Worm (Caenorhabditis elegans) whole organism, L2 larva: Measurements from ENCODE around the gene Y17G7B.8.

Experiments used
- aly-2 ChIP-seq: fragments of 150-350 bp; optimal IDR thresholded peaks from 2 replicates; lab custom pipeline; 2014; ENCODE audit warnings: missing biosample characterization, missing genetic modification characterization
- ceh-82 ChIP-seq: fragments of 150-350 bp; optimal IDR thresholded peaks from 2 replicates; lab custom pipeline; 2014; ENCODE audit warnings: missing biosample characterization, missing genetic modification characterization
- lsy-2 ChIP-seq, 2 experiments: fragments of 150-350 bp in 1 of 2; sonication (generic microtip) in 1 of 2; optimal IDR thresholded peaks; 2 replicates each; lab custom pipeline; 2014 to 2017; ENCODE audit warnings: missing biosample characterization in 2 of 2, missing genetic modification characterization in 2 of 2
- nhr-10 ChIP-seq: sonication (generic microtip); optimal IDR thresholded peaks from 2 replicates; lab custom pipeline; 2017; ENCODE audit warnings: missing biosample characterization, missing genetic modification characterization
- nhr-11 ChIP-seq: fragments of 150-350 bp; optimal IDR thresholded peaks from 2 replicates; lab custom pipeline; 2014; ENCODE audit warnings: missing biosample characterization, missing genetic modification characterization
- snpc-4 ChIP-seq: fragments of 150-350 bp; optimal IDR thresholded peaks from 2 replicates; lab custom pipeline; 2014; ENCODE audit warnings: missing biosample characterization, missing genetic modification characterization
- ztf-4 ChIP-seq: fragments of 150-350 bp; optimal IDR thresholded peaks from 2 replicates; lab custom pipeline; 2014; ENCODE audit warnings: missing biosample characterization, missing genetic modification characterization

DNA sequence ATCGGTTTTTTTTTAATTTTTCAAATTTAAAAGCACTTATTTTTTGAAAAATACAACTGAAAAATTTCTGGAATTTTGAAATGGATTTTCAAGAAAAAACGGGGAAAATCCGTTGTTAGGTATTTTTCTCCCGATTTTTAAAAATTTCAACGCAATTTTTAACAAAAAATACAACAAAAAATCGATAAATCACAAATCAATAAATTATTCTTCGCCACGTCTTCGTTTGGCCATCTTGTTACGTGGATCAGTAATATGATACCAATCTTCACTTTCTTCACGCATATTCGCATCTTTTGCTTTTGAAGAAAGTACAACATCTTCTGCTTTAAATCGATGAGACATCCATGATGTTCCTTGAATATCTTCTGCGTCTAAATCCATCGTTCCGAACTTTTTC lies 1.2 kb upstream of the Y17G7B.8 start:
- TF ChIP-seq aly-2 (no peak), ztf-4 (tag; lab: Kevin White, UChicago) (no peak), ceh-82 (no peak), nhr-10 (tag; lab: Kevin White, UChicago) (no peak), snpc-4 (tag; lab: Kevin White, UChicago) (no peak), nhr-11 (no peak), lsy-2 (tag; optimal IDR thresholded peaks at IDR 0.05; lab: Kevin White, UChicago) (no peak)
